Worm (Caenorhabditis elegans): ENCODE results near the gene str-8.

str-8 gene

DNA sequence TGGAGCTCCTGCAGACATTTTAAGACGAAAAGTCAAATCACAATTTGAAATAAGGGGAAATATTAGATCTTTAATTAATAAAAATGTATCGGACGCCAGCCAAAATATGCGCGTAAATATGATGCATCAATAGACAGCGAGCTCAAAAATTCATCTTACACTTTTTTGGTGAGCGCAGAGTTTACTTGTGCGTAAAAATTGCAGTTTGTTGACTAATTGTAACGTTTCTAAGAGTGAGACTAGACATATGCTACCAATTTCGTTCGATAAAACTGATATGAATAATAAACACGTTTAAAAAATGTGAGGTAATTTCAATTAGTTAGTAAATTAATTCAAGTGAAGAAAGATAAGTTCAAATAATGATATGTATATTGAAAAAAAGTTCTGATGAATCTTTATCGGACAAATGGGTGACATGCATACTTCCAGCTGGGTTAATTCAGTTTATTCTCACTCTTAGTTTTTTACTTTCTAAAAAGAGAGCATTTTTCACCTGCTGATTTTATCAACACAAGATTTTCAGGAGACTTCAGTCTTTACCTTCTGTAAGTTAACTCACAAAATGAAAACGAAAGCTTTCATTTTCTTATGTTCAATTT, 24.4 kb downstream of the str-8 start, which contains the start of the genes nhr-285 and irld-52:
Gene nhr-285 (minus strand): TSS at position 101 of the 602 bp plus-strand sequence.
Gene irld-52 (plus strand): TSS at position 552 of the 602 bp plus-strand sequence.
- TF ChIP-seq K09A11.1 (tag; optimal IDR thresholded peaks at IDR 0.05; ENCODE audit: insufficient read depth): no peak
- no peak for TF ChIP-seq nhr-232 (tag; optimal IDR thresholded peaks at IDR 0.05)
- TF ChIP-seq pqm-1 (tag; optimal IDR thresholded peaks at IDR 0.05): no peak
- TF ChIP-seq unc-86 (tag; optimal IDR thresholded peaks at IDR 0.05): no peak
- TF ChIP-seq mec-3 (tag; optimal IDR thresholded peaks at IDR 0.05; ENCODE audit: borderline replicate concordance): no peak
- TF ChIP-seq unc-3 (GFP tag; conservative IDR thresholded peaks at IDR 0.05): no peak
- TF ChIP-seq unc-3 (tag; optimal IDR thresholded peaks at IDR 0.05): no peak
- no peak for TF ChIP-seq madf-2 (tag; optimal IDR thresholded peaks at IDR 0.05)
- TF ChIP-seq nfya-1 (tag; optimal IDR thresholded peaks at IDR 0.05): no peak
- no peak for TF ChIP-seq ceh-48 (tag; optimal IDR thresholded peaks at IDR 0.05)
- no peak for TF ChIP-seq elt-4 (tag; optimal IDR thresholded peaks at IDR 0.05)
- no peak for TF ChIP-seq ceh-24 (tag; optimal IDR thresholded peaks at IDR 0.05)
- TF ChIP-seq ama-1 (optimal IDR thresholded peaks at IDR 0.05): no peak
- TF ChIP-seq zip-5 (tag; optimal IDR thresholded peaks at IDR 0.05): no peak
- no peak for TF ChIP-seq ceh-22 (tag; optimal IDR thresholded peaks at IDR 0.05)
- TF ChIP-seq nhr-11 (tag; optimal IDR thresholded peaks at IDR 0.05): no peak
- no peak for TF ChIP-seq tbx-7 (tag; optimal IDR thresholded peaks at IDR 0.05)
- no peak for TF ChIP-seq pax-1 (tag; optimal IDR thresholded peaks at IDR 0.05)
- no peak for TF ChIP-seq unc-42 (tag; optimal IDR thresholded peaks at IDR 0.05)

DNA sequence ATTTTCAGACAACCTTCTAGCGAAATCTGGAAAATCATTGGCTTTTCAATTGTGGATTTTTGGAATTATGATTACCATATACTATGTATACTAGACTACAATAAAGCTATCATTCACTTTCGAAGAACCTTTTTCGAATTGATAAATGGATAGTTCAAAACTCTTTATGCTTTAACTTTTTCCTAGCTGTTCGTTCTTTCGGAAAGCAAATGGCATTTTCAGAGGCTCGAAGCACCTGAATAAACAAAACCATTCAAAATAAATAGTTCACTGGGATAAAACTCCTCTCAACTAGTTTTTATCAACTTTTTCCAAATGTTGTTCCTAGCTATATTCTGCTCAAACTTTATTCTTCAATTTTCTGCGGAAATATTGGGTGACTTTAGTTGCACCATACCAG, 26.3 kb downstream of the str-8 start, which contains the start of gene T26E4.2:
Gene T26E4.2 (plus strand): TSS at position 301 of the 400 bp plus-strand sequence.
- TF ChIP-seq ceh-18 (tag; optimal IDR thresholded peaks at IDR 0.05) (no peak), nhr-232 (tag; optimal IDR thresholded peaks at IDR 0.05) (no peak), pat-9 (tag; optimal IDR thresholded peaks at IDR 0.05) (no peak), hlh-30 (tag; optimal IDR thresholded peaks at IDR 0.05; ENCODE audit: insufficient read depth) (no peak), ttx-3 (tag; optimal IDR thresholded peaks at IDR 0.05) (no peak), pqm-1 (tag; optimal IDR thresholded peaks at IDR 0.05) (no peak), unc-42 (tag; optimal IDR thresholded peaks at IDR 0.05) (no peak), che-1 (tag; optimal IDR thresholded peaks at IDR 0.05) (no peak), hlh-15 (tag; optimal IDR thresholded peaks at IDR 0.05) (no peak), madf-2 (tag; optimal IDR thresholded peaks at IDR 0.05) (no peak), ceh-31 (tag; optimal IDR thresholded peaks at IDR 0.05) (no peak), dve-1 (tag; optimal IDR thresholded peaks at IDR 0.05) (no peak), C08G9.2 (tag; optimal IDR thresholded peaks at IDR 0.05) (no peak), nfya-1 (tag; optimal IDR thresholded peaks at IDR 0.05) (no peak), dmd-4 (tag; optimal IDR thresholded peaks at IDR 0.05; ENCODE audit: borderline replicate concordance) (no peak)

DNA sequence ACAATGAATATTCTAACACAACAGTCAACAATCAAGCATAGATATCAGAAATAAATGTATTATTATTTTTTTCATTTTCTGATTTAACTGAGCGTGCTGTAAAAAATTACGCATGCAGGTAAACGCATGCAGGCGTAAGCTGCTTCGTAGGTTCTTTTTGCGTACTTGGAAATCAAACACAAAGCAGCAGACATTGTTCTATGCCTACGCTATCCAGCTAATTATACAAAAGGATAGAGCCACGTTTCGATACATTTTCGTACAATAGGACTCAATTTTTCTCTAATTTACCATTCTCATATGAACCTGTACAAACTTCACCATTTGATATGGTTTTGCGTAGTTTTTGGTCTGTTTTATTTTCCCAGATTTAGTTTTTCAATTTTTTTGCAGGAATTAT, 27.7 kb downstream of the str-8 start, which contains the start of gene T26E4.3:
Gene T26E4.3 (plus strand): TSS at position 301 of the 400 bp plus-strand sequence.
- TF ChIP-seq T23F11.4 (GFP tag; optimal IDR thresholded peaks at IDR 0.05) (no peak), ceh-6 (GFP tag; optimal IDR thresholded peaks at IDR 0.05) (no peak), nfya-1 (tag; optimal IDR thresholded peaks at IDR 0.05) (no peak), sdc-2 (tag; optimal IDR thresholded peaks at IDR 0.05) (no peak), K09A11.1 (tag; optimal IDR thresholded peaks at IDR 0.05; ENCODE audit: insufficient read depth) (no peak), hlh-13 (GFP tag; optimal IDR thresholded peaks at IDR 0.05) (no peak), ceh-22 (tag; optimal IDR thresholded peaks at IDR 0.05) (no peak), tbx-2 (tag; optimal IDR thresholded peaks at IDR 0.05) (no peak)

DNA sequence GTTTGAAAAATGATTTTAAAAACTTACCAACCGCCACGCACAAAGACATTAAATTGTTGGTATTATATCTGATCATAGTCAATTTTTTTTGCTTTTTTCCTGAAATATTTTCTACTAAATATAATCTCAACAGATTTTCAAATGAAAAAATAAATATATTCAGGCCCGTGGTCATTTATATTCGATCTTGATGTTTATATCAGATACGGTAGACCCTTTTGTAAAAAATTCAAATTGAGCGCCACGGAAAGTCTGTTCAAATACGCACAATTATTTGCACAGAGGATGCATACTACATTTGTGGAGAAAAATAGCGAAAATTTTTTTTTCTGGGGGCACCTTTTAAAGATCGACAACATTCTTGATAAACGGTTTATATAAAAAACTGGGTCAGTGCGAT, 37.6 kb downstream of the str-8 start, which contains the start of gene T26E4.4:
Gene T26E4.4 (minus strand): TSS at position 101 of the 400 bp plus-strand sequence.
- TF ChIP-seq zip-5 (tag; optimal IDR thresholded peaks at IDR 0.05) (no peak), hlh-15 (tag; optimal IDR thresholded peaks at IDR 0.05) (no peak), gmeb-2 (tag; optimal IDR thresholded peaks at IDR 0.05) (no peak), ceh-14 (tag; optimal IDR thresholded peaks at IDR 0.05) (no peak), ceh-6 (GFP tag; optimal IDR thresholded peaks at IDR 0.05) (no peak), dve-1 (tag; optimal IDR thresholded peaks at IDR 0.05) (no peak)
